Fruit fly (Drosophila melanogaster) whole organism, pupa: ENCODE data around the gene CG2841.
A peak's percentile ranks its signal among the peaks of the same experiment; 100 is the strongest.

ENCODE experiments used
- CG10348 ChIP-seq: fragments of 200-800 bp; sonication (Bioruptor generic); IDR thresholded peaks from 2 replicates; pipeline ENCODE4 v1.3.6; 2022; ENCODE audit warnings: missing biosample characterization, missing genetic modification characterization
- CG12605 ChIP-seq: fragments of 200-800 bp; sonication (Bioruptor generic); IDR thresholded peaks from 2 replicates; pipeline ENCODE4 v1.3.6; 2022; ENCODE audit warnings: missing biosample characterization, missing genetic modification characterization
- CG13204 ChIP-seq: fragments of 200-800 bp; sonication (Bioruptor generic); optimal IDR thresholded peaks from 2 replicates; lab custom pipeline; 2018; ENCODE audit warnings: missing biosample characterization, mild to moderate bottlenecking, missing genetic modification characterization, moderate library complexity
- CG14655 ChIP-seq: fragments of 200-800 bp; sonication (Bioruptor generic); optimal IDR thresholded peaks from 3 replicates; lab custom pipeline; 2017; ENCODE audit warnings: mild to moderate bottlenecking, missing biosample characterization, missing genetic modification reagents, missing genetic modification characterization
- CG15710 ChIP-seq: fragments of 200-800 bp; sonication (Bioruptor generic); optimal IDR thresholded peaks from 2 replicates; lab custom pipeline; 2018; ENCODE audit warnings: missing biosample characterization, mild to moderate bottlenecking, missing genetic modification characterization, moderate library complexity
- CG17806 ChIP-seq: fragments of 200-800 bp; sonication (Bioruptor generic); optimal IDR thresholded peaks from 2 replicates; lab custom pipeline; 2018; ENCODE audit warnings: missing biosample characterization, mild to moderate bottlenecking, missing genetic modification characterization, moderate library complexity
- CG32121 ChIP-seq: fragments of 200-800 bp; sonication (Bioruptor generic); IDR thresholded peaks from 2 replicates; pipeline ENCODE4 v1.3.6; 2022; ENCODE audit warnings: missing biosample characterization, missing genetic modification characterization
- CG34367 ChIP-seq: fragments of 200-800 bp; sonication (Bioruptor generic); optimal IDR thresholded peaks from 2 replicates; lab custom pipeline; 2018; ENCODE audit warnings: missing biosample characterization, mild to moderate bottlenecking, missing genetic modification characterization
- CG4496 ChIP-seq: fragments of 200-800 bp; sonication (Bioruptor generic); IDR thresholded peaks from 3 replicates; pipeline ENCODE4 v1.3.6; 2022; ENCODE audit warnings: missing biosample characterization, missing genetic modification characterization
- CG8159 ChIP-seq: fragments of 200-800 bp; sonication (Bioruptor generic); optimal IDR thresholded peaks from 3 replicates; lab custom pipeline; 2018; ENCODE audit warnings: missing biosample characterization, mild to moderate bottlenecking, missing genetic modification characterization, moderate library complexity
- CG8301 ChIP-seq: fragments of 200-800 bp; sonication (Bioruptor generic); optimal IDR thresholded peaks from 2 replicates; lab custom pipeline; 2018; ENCODE audit warnings: missing biosample characterization, mild to moderate bottlenecking, missing genetic modification characterization
- CG9948 ChIP-seq: fragments of 200-800 bp; sonication (Bioruptor generic); optimal IDR thresholded peaks from 2 replicates; lab custom pipeline; 2018; ENCODE audit warnings: missing biosample characterization, mild to moderate bottlenecking, missing genetic modification characterization, moderate library complexity
- D1 ChIP-seq: fragments of 200-800 bp; sonication (Bioruptor generic); optimal IDR thresholded peaks from 2 replicates; lab custom pipeline; 2018; ENCODE audit warnings: missing biosample characterization, mild to moderate bottlenecking, missing genetic modification characterization, moderate library complexity
- EcR ChIP-seq: fragments of 200-800 bp; sonication (Bioruptor generic); optimal IDR thresholded peaks from 3 replicates; lab custom pipeline; 2019; ENCODE audit warnings: missing biosample characterization, missing genetic modification characterization, mild to moderate bottlenecking, moderate library complexity, missing genetic modification reagents
- Ets98B ChIP-seq: fragments of 200-800 bp; sonication (Bioruptor generic); IDR thresholded peaks from 2 replicates; pipeline ENCODE4 v1.3.6; 2022; ENCODE audit warnings: missing biosample characterization, missing genetic modification characterization
- Pif1A ChIP-seq: fragments of 200-800 bp; sonication (Bioruptor generic); optimal IDR thresholded peaks from 3 replicates; lab custom pipeline; 2016; ENCODE audit warnings: missing biosample characterization, missing genetic modification characterization
- Pif1B ChIP-seq: fragments of 200-800 bp; sonication (Bioruptor generic); optimal IDR thresholded peaks from 3 replicates; lab custom pipeline; 2016; ENCODE audit warnings: missing biosample characterization, missing genetic modification characterization
- Snoo ChIP-seq: fragments of 200-800 bp; sonication (Bioruptor generic); optimal IDR thresholded peaks from 3 replicates; lab custom pipeline; 2017; ENCODE audit warnings: missing biosample characterization, mild to moderate bottlenecking, missing genetic modification characterization, inconsistent platforms
- fd96Ca ChIP-seq: fragments of 200-800 bp; sonication (Bioruptor generic); IDR thresholded peaks from 3 replicates; pipeline ENCODE4 v1.3.6; 2022; ENCODE audit warnings: missing biosample characterization, missing genetic modification characterization
- gl ChIP-seq: fragments of 200-800 bp; sonication (Bioruptor generic); optimal IDR thresholded peaks from 2 replicates; lab custom pipeline; 2018; ENCODE audit warnings: missing biosample characterization, mild to moderate bottlenecking, missing genetic modification characterization
- rn ChIP-seq: fragments of 200-800 bp; sonication (Bioruptor generic); IDR thresholded peaks from 2 replicates; pipeline ENCODE4 v1.3.6; 2022; ENCODE audit warnings: missing biosample characterization, missing genetic modification characterization

Gene CG2841

dm6 chrX:2306760-2307159 is 59.4 kb downstream of the CG2841 start:
- TF ChIP-seq CG13204 (GFP tag; lab: Kevin White, UChicago) (peak; percentile 10), CG9948 (tag; lab: Kevin White, UChicago) (no peak), CG15710 (tag; lab: Kevin White, UChicago) (no peak)

dm6 chrX:2306307-2306706 is 59.8 kb downstream of the CG2841 start:
- TF ChIP-seq rn (peak; percentile 27; the same call in 1 of the 2 replicates), CG17806 (tag; lab: Kevin White, UChicago) (peak; percentile 56), CG8159 (tag; lab: Kevin White, UChicago) (peak; percentile 68), EcR (no peak), gl (tag; lab: Kevin White, UChicago) (no peak), CG10348 (GFP tag; lab: Robert Waterston, UW) (0 out of 2 replicates have a peak, but pooled peaks have one; percentile 25), CG15710 (tag; lab: Kevin White, UChicago) (peak; percentile 51), CG8301 (peak; percentile 78), CG13204 (GFP tag; lab: Kevin White, UChicago) (no peak), CG12605 (GFP tag; lab: Robert Waterston, UW) (no peak), CG4496 (GFP tag; lab: Robert Waterston, UW) (peak; percentile 53; the same call in 2 of the 3 replicates), fd96Ca (GFP tag; lab: Robert Waterston, UW) (peak; percentile 66), Snoo (peak; percentile 61), D1 (tag; lab: Kevin White, UChicago) (peak; percentile 17), CG34367 (tag; lab: Kevin White, UChicago) (peak; percentile 53), Pif1B (GFP tag; lab: Kevin White, UChicago) (peak; percentile 73), CG32121 (peak; percentile 53), CG9948 (tag; lab: Kevin White, UChicago) (peak; percentile 65), Pif1A (GFP tag; lab: Kevin White, UChicago) (peak; percentile 76), Ets98B (GFP tag; lab: Robert Waterston, UW) (no peak; the same call in 1 of the 2 replicates), CG14655 (GFP tag; lab: Kevin White, UChicago) (peak; percentile 85)

dm6 chrX:2305842-2306300 is 60.3 kb downstream of the CG2841 start:
- no peak for TF ChIP-seq CG34367 (tag; lab: Kevin White, UChicago)
- peak; percentile 10 for TF ChIP-seq gl (tag; lab: Kevin White, UChicago)
- no peak for TF ChIP-seq CG17806 (tag; lab: Kevin White, UChicago)
- peak; percentile 30 for TF ChIP-seq CG13204 (GFP tag; lab: Kevin White, UChicago)
- no peak for TF ChIP-seq Pif1B (GFP tag; lab: Kevin White, UChicago)
- TF ChIP-seq Ets98B (GFP tag; lab: Robert Waterston, UW), result peak; percentile 19; the same call in 1 of the 2 replicates
- peak; percentile 12; the same call in 1 of the 2 replicates for TF ChIP-seq CG32121
- TF ChIP-seq EcR, result peak; percentile 92
- no peak for TF ChIP-seq CG4496 (GFP tag; lab: Robert Waterston, UW)
- no peak for TF ChIP-seq CG8301
- TF ChIP-seq CG8159 (tag; lab: Kevin White, UChicago), result no peak
- TF ChIP-seq CG12605 (GFP tag; lab: Robert Waterston, UW), result peak; percentile 33; the same call in 1 of the 2 replicates
- TF ChIP-seq CG10348 (GFP tag; lab: Robert Waterston, UW), result no peak
- TF ChIP-seq CG15710 (tag; lab: Kevin White, UChicago), result no peak
- TF ChIP-seq D1 (tag; lab: Kevin White, UChicago), result no peak

- TF ChIP-seq CG9948 (tag; lab: Kevin White, UChicago) (no peak), CG14655 (GFP tag; lab: Kevin White, UChicago) (no peak), Ets98B (GFP tag; lab: Robert Waterston, UW) (no peak), CG12605 (GFP tag; lab: Robert Waterston, UW) (no peak), CG13204 (GFP tag; lab: Kevin White, UChicago) (no peak)
Measured at dm6 chrX:2305281-2305680, 60.9 kb downstream of the CG2841 start.

dm6 chrX:2304514-2305235 is 61.5 kb downstream of the CG2841 start:
- TF ChIP-seq CG13204 (GFP tag; lab: Kevin White, UChicago) (no peak), CG8301 (peak; percentile 41), CG9948 (tag; lab: Kevin White, UChicago) (peak; percentile 0), CG14655 (GFP tag; lab: Kevin White, UChicago) (peak; percentile 53)

- TF ChIP-seq CG14655 (GFP tag; lab: Kevin White, UChicago) (peak; percentile 80), CG8301 (peak; percentile 82), Pif1B (GFP tag; lab: Kevin White, UChicago) (peak; percentile 87), CG13204 (GFP tag; lab: Kevin White, UChicago) (peak; percentile 53), CG8159 (tag; lab: Kevin White, UChicago) (peak; percentile 81), D1 (tag; lab: Kevin White, UChicago) (peak; percentile 35), CG17806 (tag; lab: Kevin White, UChicago) (peak; percentile 76), CG10348 (GFP tag; lab: Robert Waterston, UW) (no peak; the same call in 1 of the 2 replicates), fd96Ca (GFP tag; lab: Robert Waterston, UW) (peak; percentile 68; the same call in 2 of the 3 replicates), EcR (peak; percentile 68), Pif1A (GFP tag; lab: Kevin White, UChicago) (peak; percentile 87), CG15710 (tag; lab: Kevin White, UChicago) (peak; percentile 76), gl (tag; lab: Kevin White, UChicago) (peak; percentile 68), CG4496 (GFP tag; lab: Robert Waterston, UW) (peak; percentile 65; the same call in 1 of the 3 replicates), CG12605 (GFP tag; lab: Robert Waterston, UW) (peak; percentile 56), rn (peak; percentile 43; the same call in 1 of the 2 replicates), Ets98B (GFP tag; lab: Robert Waterston, UW) (peak; percentile 66), CG32121 (peak; percentile 56; the same call in 1 of the 2 replicates), CG9948 (tag; lab: Kevin White, UChicago) (peak; percentile 63), CG34367 (tag; lab: Kevin White, UChicago) (peak; percentile 70), Snoo (peak; percentile 75)
Measured at dm6 chrX:2303771-2304513, 62.2 kb downstream of the CG2841 start.
